Worm (Caenorhabditis elegans) whole organism, L2 larva: ENCODE data around the gene kgb-2.

Experiments used
- ZK546.5 ChIP-seq: sonication (generic microtip); optimal IDR thresholded peaks from 2 replicates; lab custom pipeline; 2017; ENCODE audit warnings: missing biosample characterization, missing genetic modification characterization
- lsy-2 ChIP-seq, 2 experiments: fragments of 150-350 bp in 1 of 2; sonication (generic microtip) in 1 of 2; optimal IDR thresholded peaks; 2 replicates each; lab custom pipeline; 2014 to 2017; ENCODE audit warnings: missing biosample characterization in 2 of 2, missing genetic modification characterization in 2 of 2
- mbf-1 ChIP-seq: sonication (generic microtip); optimal IDR thresholded peaks from 2 replicates; lab custom pipeline; 2017; ENCODE audit warnings: missing biosample characterization, missing genetic modification characterization
- nhr-6 ChIP-seq: fragments of 150-350 bp; optimal IDR thresholded peaks from 2 replicates; lab custom pipeline; 2014; ENCODE audit warnings: missing biosample characterization, missing genetic modification characterization
- zag-1 ChIP-seq: fragments of 150-350 bp; optimal IDR thresholded peaks from 2 replicates; lab custom pipeline; 2014; ENCODE audit warnings: missing biosample characterization, missing genetic modification characterization

- TF ChIP-seq zag-1 (tag; lab: Kevin White, UChicago) (no peak), mbf-1 (no peak), ZK546.5 (tag; lab: Kevin White, UChicago) (no peak), lsy-2 (tag; optimal IDR thresholded peaks at IDR 0.05; lab: Kevin White, UChicago) (no peak), nhr-6 (tag; lab: Kevin White, UChicago) (no peak)
Observed at ce11 chrIV:3564901-3565300, 41.7 kb upstream of the kgb-2 start, which contains the start of gene sre-5.
